Worm (Caenorhabditis elegans) whole organism, L1 larva: Measurements from ENCODE around the gene hlh-3.
A peak's percentile ranks its signal among the peaks of the same experiment; 100 is the strongest.

Experiments
- C04F5.9 ChIP-seq: sonication (generic microtip); optimal IDR thresholded peaks from 2 replicates; lab custom pipeline; 2016; ENCODE audit warnings: missing genetic modification characterization, missing compliant biosample characterization
- F16B12.6 ChIP-seq: fragments of 150-350 bp; optimal IDR thresholded peaks from 2 replicates; lab custom pipeline; 2014; ENCODE audit warnings: missing biosample characterization, missing genetic modification characterization
- alr-1 ChIP-seq: fragments of 200-800 bp; sonication (Bioruptor generic); optimal IDR thresholded peaks from 2 replicates; lab custom pipeline; 2018; ENCODE audit warnings: borderline replicate concordance, mild to moderate bottlenecking, missing genetic modification characterization, missing compliant biosample characterization
- aly-2 ChIP-seq: fragments of 150-350 bp; optimal IDR thresholded peaks from 2 replicates; lab custom pipeline; 2014; ENCODE audit warnings: missing biosample characterization, missing genetic modification characterization
- ceh-8 ChIP-seq: fragments of 200-800 bp; sonication (Bioruptor generic); optimal IDR thresholded peaks from 2 replicates; lab custom pipeline; 2018; ENCODE audit warnings: mild to moderate bottlenecking, missing genetic modification characterization, moderate library complexity, missing compliant biosample characterization
- ces-1 ChIP-seq: fragments of 150-350 bp; optimal IDR thresholded peaks from 2 replicates; lab custom pipeline; 2014; ENCODE audit warnings: missing biosample characterization, missing genetic modification reagents, missing genetic modification characterization
- dsc-1 ChIP-seq: sonication (generic microtip); optimal IDR thresholded peaks from 2 replicates; lab custom pipeline; 2016; ENCODE audit warnings: mild to moderate bottlenecking, missing genetic modification characterization, missing compliant biosample characterization
- efl-3 ChIP-seq: fragments of 200-800 bp; sonication (Bioruptor generic); optimal IDR thresholded peaks from 2 replicates; lab custom pipeline; 2018; ENCODE audit warnings: mild to moderate bottlenecking, missing genetic modification characterization, missing compliant biosample characterization
- elt-2 ChIP-seq: sonication (generic microtip); optimal IDR thresholded peaks from 2 replicates; lab custom pipeline; 2016; ENCODE audit warnings: missing genetic modification characterization, mild to moderate bottlenecking, inconsistent platforms, missing compliant biosample characterization, missing genetic modification reagents
- elt-3 ChIP-seq, 6 experiments: fragments of 150-350 bp in 1 of 6; sonication (generic microtip); optimal IDR thresholded peaks; 2 replicates each; lab custom pipeline; 2017 to 2018; ENCODE audit warnings: missing biosample characterization in 6 of 6, missing genetic modification characterization in 6 of 6, inconsistent platforms in 1 of 6
- ets-5 ChIP-seq: fragments of 200-800 bp; sonication (Bioruptor generic); IDR thresholded peaks from 2 replicates; pipeline ENCODE4 v1.3.6; 2022; ENCODE audit warnings: missing genetic modification characterization, missing compliant biosample characterization
- fkh-4 ChIP-seq: sonication (generic microtip); optimal IDR thresholded peaks from 2 replicates; lab custom pipeline; 2016; ENCODE audit warnings: missing compliant biosample characterization, missing genetic modification characterization, borderline replicate concordance
- fkh-8 ChIP-seq: sonication (generic microtip); optimal IDR thresholded peaks from 2 replicates; lab custom pipeline; 2016; ENCODE audit warnings: mild to moderate bottlenecking, missing genetic modification characterization, missing compliant biosample characterization
- fos-1 ChIP-seq: fragments of 150-350 bp; optimal IDR thresholded peaks from 2 replicates; lab custom pipeline; 2014; ENCODE audit warnings: missing biosample characterization, missing genetic modification characterization
- grh-1 ChIP-seq: fragments of 200-800 bp; sonication (Bioruptor generic); IDR thresholded peaks from 2 replicates; pipeline ENCODE4 v1.3.6; 2022; ENCODE audit warnings: missing genetic modification reagents, missing genetic modification characterization, missing compliant biosample characterization
- hlh-17 ChIP-seq: fragments of 200-800 bp; sonication (Bioruptor generic); optimal IDR thresholded peaks from 2 replicates; lab custom pipeline; 2018; ENCODE audit warnings: missing genetic modification characterization, mild to moderate bottlenecking, missing compliant biosample characterization, moderate library complexity, borderline replicate concordance
- hlh-4 ChIP-seq: sonication (generic microtip); optimal IDR thresholded peaks from 2 replicates; lab custom pipeline; 2016; ENCODE audit warnings: mild to moderate bottlenecking, missing genetic modification characterization, missing compliant biosample characterization
- hpl-2 ChIP-seq: fragments of 150-350 bp; optimal IDR thresholded peaks from 2 replicates; lab custom pipeline; 2014; ENCODE audit warnings: missing biosample characterization, missing genetic modification reagents, missing genetic modification characterization
- irx-1 ChIP-seq: sonication (generic microtip); optimal IDR thresholded peaks from 2 replicates; lab custom pipeline; 2016; ENCODE audit warnings: missing genetic modification characterization, missing compliant biosample characterization
- isw-1 ChIP-seq: fragments of 200-800 bp; sonication (Bioruptor generic); IDR thresholded peaks from 2 replicates; pipeline ENCODE4 v1.3.6; 2022; ENCODE audit warnings: missing genetic modification characterization, missing compliant biosample characterization
- lin-13 ChIP-seq: fragments of 150-350 bp; optimal IDR thresholded peaks from 2 replicates; lab custom pipeline; 2014; ENCODE audit warnings: missing biosample characterization, missing genetic modification reagents, missing genetic modification characterization
- lin-14 ChIP-seq: fragments of 200-800 bp; sonication (Bioruptor generic); optimal IDR thresholded peaks from 2 replicates; lab custom pipeline; 2018; ENCODE audit warnings: mild to moderate bottlenecking, missing genetic modification characterization, moderate library complexity, missing compliant biosample characterization
- lin-15B ChIP-seq: fragments of 150-350 bp; sonication (generic microtip); optimal IDR thresholded peaks from 3 replicates; lab custom pipeline; 2014; ENCODE audit warnings: missing biosample characterization, missing genetic modification characterization
- lin-35 ChIP-seq, 2 experiments: fragments of 150-350 bp; optimal IDR thresholded peaks; 2 replicates each; lab custom pipeline; 2014; ENCODE audit warnings: missing biosample characterization in 2 of 2, missing genetic modification characterization in 2 of 2, missing genetic modification reagents in 2 of 2
- lin-39 ChIP-seq: fragments of 150-350 bp; optimal IDR thresholded peaks from 2 replicates; lab custom pipeline; 2014; ENCODE audit warnings: missing biosample characterization, missing genetic modification reagents, missing genetic modification characterization
- mab-9 ChIP-seq: fragments of 200-800 bp; sonication (Bioruptor generic); IDR thresholded peaks from 2 replicates; pipeline ENCODE4 v1.3.6; 2022; ENCODE audit warnings: missing genetic modification reagents, missing genetic modification characterization, missing compliant biosample characterization
- mef-2 ChIP-seq: fragments of 150-350 bp; optimal IDR thresholded peaks from 2 replicates; lab custom pipeline; 2014; ENCODE audit warnings: missing biosample characterization, missing genetic modification characterization
- mep-1 ChIP-seq: fragments of 150-350 bp; optimal IDR thresholded peaks from 2 replicates; lab custom pipeline; 2014; ENCODE audit warnings: missing biosample characterization, missing genetic modification characterization
- nhr-12 ChIP-seq: sonication (generic microtip); optimal IDR thresholded peaks from 2 replicates; lab custom pipeline; 2017; ENCODE audit warnings: missing biosample characterization, missing genetic modification characterization
- nhr-19 ChIP-seq: fragments of 200-800 bp; sonication (Bioruptor generic); conservative IDR thresholded peaks from 2 replicates; pipeline ENCODE4 v1.3.6; 2022; ENCODE audit warnings: missing genetic modification characterization, missing compliant biosample characterization
- nhr-28 ChIP-seq: fragments of 150-350 bp; optimal IDR thresholded peaks from 2 replicates; lab custom pipeline; 2014; ENCODE audit warnings: missing biosample characterization, missing genetic modification characterization
- nhr-47 ChIP-seq: sonication (generic microtip); optimal IDR thresholded peaks from 2 replicates; lab custom pipeline; 2016; ENCODE audit warnings: mild to moderate bottlenecking, missing genetic modification characterization, moderate library complexity, missing compliant biosample characterization
- nhr-71 ChIP-seq: sonication (generic microtip); optimal IDR thresholded peaks from 2 replicates; lab custom pipeline; 2016; ENCODE audit warnings: mild to moderate bottlenecking, missing genetic modification characterization, moderate library complexity, missing compliant biosample characterization
- nhr-76 ChIP-seq: sonication (generic microtip); optimal IDR thresholded peaks from 2 replicates; lab custom pipeline; 2017; ENCODE audit warnings: missing biosample characterization, missing genetic modification characterization
- nhr-77 ChIP-seq: fragments of 150-350 bp; optimal IDR thresholded peaks from 2 replicates; lab custom pipeline; 2014; ENCODE audit warnings: missing biosample characterization, missing genetic modification characterization
- nhr-85 ChIP-seq: sonication (generic microtip); peaks from one replicate; lab custom pipeline; 2016; ENCODE audit warnings: missing genetic modification characterization, inconsistent platforms, missing compliant biosample characterization
- pag-3 ChIP-seq: sonication (generic microtip); optimal IDR thresholded peaks from 2 replicates; lab custom pipeline; 2017; ENCODE audit warnings: missing genetic modification characterization, mild to moderate bottlenecking, missing compliant biosample characterization, antibody characterized with exemption, borderline replicate concordance; ENCODE audit not compliant: insufficient read depth
- pax-3 ChIP-seq: fragments of 200-800 bp; sonication (Bioruptor generic); optimal IDR thresholded peaks from 2 replicates; lab custom pipeline; 2018; ENCODE audit warnings: mild to moderate bottlenecking, missing genetic modification characterization, moderate library complexity, missing compliant biosample characterization
- pqm-1 ChIP-seq: sonication (generic microtip); optimal IDR thresholded peaks from 3 replicates; lab custom pipeline; 2017; ENCODE audit warnings: missing biosample characterization, missing genetic modification characterization
- rnt-1 ChIP-seq: sonication (generic microtip); optimal IDR thresholded peaks from 2 replicates; lab custom pipeline; 2016; ENCODE audit warnings: mild to moderate bottlenecking, missing genetic modification characterization, moderate library complexity, missing compliant biosample characterization
- snpc-4 ChIP-seq: fragments of 150-350 bp; optimal IDR thresholded peaks from 2 replicates; lab custom pipeline; 2014; ENCODE audit warnings: missing biosample characterization, missing genetic modification characterization
- sox-4 ChIP-seq: sonication (generic microtip); optimal IDR thresholded peaks from 2 replicates; lab custom pipeline; 2016; ENCODE audit warnings: missing genetic modification characterization, missing compliant biosample characterization
- sptf-1 ChIP-seq: fragments of 150-350 bp; optimal IDR thresholded peaks from 2 replicates; lab custom pipeline; 2014; ENCODE audit warnings: missing biosample characterization, missing genetic modification characterization
- swsn-7 ChIP-seq: sonication (generic microtip); optimal IDR thresholded peaks from 2 replicates; lab custom pipeline; 2016; ENCODE audit warnings: missing genetic modification characterization, missing compliant biosample characterization
- unc-98 ChIP-seq: fragments of 200-800 bp; sonication (Bioruptor generic); IDR thresholded peaks from 2 replicates; pipeline ENCODE4 v1.3.6; 2022; ENCODE audit warnings: missing genetic modification characterization, missing compliant biosample characterization
- vab-15 ChIP-seq: sonication (generic microtip); optimal IDR thresholded peaks from 2 replicates; lab custom pipeline; 2017; ENCODE audit warnings: missing genotype, mild to moderate bottlenecking, missing genetic modification characterization, missing compliant biosample characterization
- xbp-1 ChIP-seq: sonication (generic microtip); optimal IDR thresholded peaks from 2 replicates; lab custom pipeline; 2016; ENCODE audit warnings: missing genetic modification characterization, missing compliant biosample characterization
- zag-1 ChIP-seq: fragments of 150-350 bp; optimal IDR thresholded peaks from 2 replicates; lab custom pipeline; 2014; ENCODE audit warnings: missing biosample characterization, missing genetic modification characterization
- zip-4 ChIP-seq: fragments of 200-800 bp; sonication (Bioruptor generic); optimal IDR thresholded peaks from 2 replicates; lab custom pipeline; 2018; ENCODE audit warnings: mild to moderate bottlenecking, missing genetic modification characterization, moderate library complexity, missing compliant biosample characterization
- ztf-11 ChIP-seq, 2 experiments: sonication (generic microtip); optimal IDR thresholded peaks; 2 replicates each; lab custom pipeline; 2016 to 2017; ENCODE audit warnings: missing genetic modification characterization in 2 of 2, missing biosample characterization in 1 of 2, missing compliant biosample characterization in 1 of 2

Gene hlh-3

ce11 chrII:9092910-9093309 is 6.5 kb downstream of the hlh-3 start:
- TF ChIP-seq mef-2, result no peak
- no peak for TF ChIP-seq lin-13 (GFP tag; lab: Kevin White, UChicago)
- no peak for TF ChIP-seq sox-4
- peak in 1 of 2 experiments; percentile 22 for TF ChIP-seq lin-35 (GFP tag; optimal IDR thresholded peaks at IDR 0.05; lab: Kevin White, UChicago)
- no peak for TF ChIP-seq F16B12.6
- no peak for TF ChIP-seq pax-3 (tag; lab: Kevin White, UChicago)
- TF ChIP-seq nhr-77 (tag; lab: Kevin White, UChicago), result no peak
- TF ChIP-seq lin-15B, result no peak
- no peak for TF ChIP-seq nhr-19
- no peak for TF ChIP-seq ets-5 (GFP tag; lab: Robert Waterston, UW)
- no peak for TF ChIP-seq ceh-8 (GFP tag; lab: Kevin White, UChicago)
- TF ChIP-seq lin-39 (tag; lab: Kevin White, UChicago), result no peak
- no peak for TF ChIP-seq ztf-11 (tag; optimal IDR thresholded peaks at IDR 0.05; lab: Kevin White, UChicago)
- TF ChIP-seq nhr-28, result no peak
- no peak for TF ChIP-seq mab-9 (GFP tag; lab: Robert Waterston, UW)
- no peak for TF ChIP-seq fos-1 (tag; lab: Kevin White, UChicago)
- no peak for TF ChIP-seq grh-1
- TF ChIP-seq swsn-7 (tag; lab: Kevin White, UChicago), result no peak
- no peak for TF ChIP-seq snpc-4
- TF ChIP-seq fkh-4, result no peak
- peak; percentile 0 for TF ChIP-seq nhr-71 (tag; lab: Kevin White, UChicago)
- TF ChIP-seq zag-1 (tag; lab: Kevin White, UChicago), result no peak
- no peak for TF ChIP-seq ces-1 (GFP tag; lab: Kevin White, UChicago)
- TF ChIP-seq hlh-4 (tag; lab: Kevin White, UChicago), result no peak
- TF ChIP-seq sptf-1 (tag; lab: Kevin White, UChicago), result no peak
- TF ChIP-seq pag-3, result no peak
- TF ChIP-seq isw-1, result no peak
- TF ChIP-seq irx-1 (tag; lab: Kevin White, UChicago), result no peak
- TF ChIP-seq efl-3 (GFP tag; lab: Kevin White, UChicago), result no peak
- TF ChIP-seq xbp-1, result no peak
- no peak for TF ChIP-seq nhr-76 (tag; lab: Kevin White, UChicago)
- peak; percentile 48 for TF ChIP-seq elt-2 (tag; lab: Kevin White, UChicago)
- TF ChIP-seq C04F5.9, result no peak
- no peak for TF ChIP-seq rnt-1
- no peak for TF ChIP-seq hpl-2 (GFP tag; lab: Kevin White, UChicago)
- no peak for TF ChIP-seq mep-1
- TF ChIP-seq alr-1, result no peak
- TF ChIP-seq vab-15, result peak; percentile 22
- no peak for TF ChIP-seq nhr-12
- no peak for TF ChIP-seq zip-4 (GFP tag; lab: Kevin White, UChicago)
- TF ChIP-seq hlh-17, result no peak
- TF ChIP-seq nhr-85, result peak; percentile 56
- no peak for TF ChIP-seq nhr-47 (tag; lab: Kevin White, UChicago)
- TF ChIP-seq unc-98 (GFP tag; lab: Robert Waterston, UW), result no peak
- TF ChIP-seq lin-14 (GFP tag; lab: Kevin White, UChicago), result peak; percentile 22
- TF ChIP-seq elt-3 (tag; optimal IDR thresholded peaks at IDR 0.05; lab: Kevin White, UChicago), result peak in 1 of 6 experiments; percentile 18
- no peak for TF ChIP-seq fkh-8 (tag; lab: Kevin White, UChicago)
- no peak for TF ChIP-seq dsc-1 (tag; lab: Kevin White, UChicago)
- TF ChIP-seq aly-2 (tag; lab: Kevin White, UChicago), result no peak
- TF ChIP-seq pqm-1 (tag; lab: Kevin White, UChicago), result no peak
- TF ChIP-seq, all 84 proteins: peak for 7
